Worm (Caenorhabditis elegans): ENCODE data around the gene madf-11.

madf-11 gene

ce11 chrIII:5601999-5602398 lies 1.3 kb downstream of the madf-11 start:
- TF ChIP-seq F10E7.11 (tag; optimal IDR thresholded peaks at IDR 0.05): peak; percentile 81
- peak; percentile 76 for TF ChIP-seq atf-7 (tag; optimal IDR thresholded peaks at IDR 0.05)
- peak; percentile 95 for TF ChIP-seq chd-7 (tag; optimal IDR thresholded peaks at IDR 0.05)
- peak; percentile 77 for TF ChIP-seq rpc-1 (optimal IDR thresholded peaks at IDR 0.05)
- TF ChIP-seq rpc-1 (tag; optimal IDR thresholded peaks at IDR 0.05): peak; percentile 89
- peak; percentile 74 for TF ChIP-seq lir-1 (GFP tag; conservative IDR thresholded peaks at IDR 0.05)
- peak; percentile 88 for TF ChIP-seq repo-1 (tag; optimal IDR thresholded peaks at IDR 0.05)
- TF ChIP-seq B0019.2 (GFP tag; conservative IDR thresholded peaks at IDR 0.05): peak; percentile 54
- no peak for TF ChIP-seq akir-1 (GFP tag; optimal IDR thresholded peaks at IDR 0.05)
- 0 out of 2 replicates have a peak, but pooled peaks have one; percentile 46 for TF ChIP-seq bed-2 (GFP tag; IDR thresholded peaks at IDR 0.05)
- TF ChIP-seq fkh-3 (tag; optimal IDR thresholded peaks at IDR 0.05): peak; percentile 59
- no peak for TF ChIP-seq Y53F4B.3 (GFP tag; IDR thresholded peaks at IDR 0.05)
- peak; percentile 89 for TF ChIP-seq B0261.1 (tag; optimal IDR thresholded peaks at IDR 0.05)
- TF ChIP-seq lsl-1 (GFP tag; optimal IDR thresholded peaks at IDR 0.05): peak; percentile 78
- TF ChIP-seq efl-1 (GFP tag; optimal IDR thresholded peaks at IDR 0.05): no peak
- no peak for TF ChIP-seq ccch-3 (GFP tag; optimal IDR thresholded peaks at IDR 0.05)
- peak; percentile 82; the same call in 1 of the 2 replicates for TF ChIP-seq egl-44 (GFP tag; IDR thresholded peaks at IDR 0.05)
- TF ChIP-seq nhr-90 (tag; optimal IDR thresholded peaks at IDR 0.05): peak; percentile 92
- TF ChIP-seq ZK185.1 (tag; optimal IDR thresholded peaks at IDR 0.05; ENCODE audit: poor library complexity, severe bottlenecking): peak; percentile 86
- TF ChIP-seq lin-40 (tag; optimal IDR thresholded peaks at IDR 0.05): peak; percentile 80
- TF ChIP-seq F33H1.4 (GFP tag; IDR thresholded peaks at IDR 0.05): peak; percentile 70
- peak; percentile 68 for TF ChIP-seq snpc-4 (GFP tag; optimal IDR thresholded peaks at IDR 0.05)
- peak; percentile 18 to 71 (median 64) for TF ChIP-seq snpc-4 (tag; optimal IDR thresholded peaks at IDR 0.05)
- peak; percentile 33; the same call in 1 of the 2 replicates for TF ChIP-seq hsf-1 (GFP tag; IDR thresholded peaks at IDR 0.05)
- TF ChIP-seq sptf-2 (GFP tag; optimal IDR thresholded peaks at IDR 0.05): peak; percentile 82
- peak; percentile 70 for TF ChIP-seq hmg-1.2 (GFP tag; IDR thresholded peaks at IDR 0.05)
- peak; percentile 77 for TF ChIP-seq ztf-18 (tag; optimal IDR thresholded peaks at IDR 0.05)
- TF ChIP-seq pbrm-1 (GFP tag; IDR thresholded peaks at IDR 0.05): peak; percentile 85
- TF ChIP-seq sea-2 (GFP tag; IDR thresholded peaks at IDR 0.05): no peak
- no peak for TF ChIP-seq sdz-38 (tag; optimal IDR thresholded peaks at IDR 0.05)
- peak; percentile 92 for TF ChIP-seq Y56A3A.18 (GFP tag; IDR thresholded peaks at IDR 0.05)
- no peak for TF ChIP-seq C06A6.2 (GFP tag; conservative IDR thresholded peaks at IDR 0.05)
- peak; percentile 75 for TF ChIP-seq lin-54 (GFP tag; optimal IDR thresholded peaks at IDR 0.05)
- peak; percentile 47 for TF ChIP-seq ceh-91 (GFP tag; IDR thresholded peaks at IDR 0.05)
- TF ChIP-seq nhr-80 (tag; optimal IDR thresholded peaks at IDR 0.05): peak; percentile 50
- TF ChIP-seq F49E8.2 (tag; optimal IDR thresholded peaks at IDR 0.05; ENCODE audit: insufficient read depth): peak; percentile 91
- peak; percentile 88 for TF ChIP-seq die-1 (tag; optimal IDR thresholded peaks at IDR 0.05)
- no peak for TF ChIP-seq nfya-1 (tag; optimal IDR thresholded peaks at IDR 0.05; ENCODE audit: borderline replicate concordance, insufficient read depth)
- TF ChIP-seq let-526 (GFP tag; IDR thresholded peaks at IDR 0.05): no peak
- TF ChIP-seq let-607 (tag; optimal IDR thresholded peaks at IDR 0.05): peak; percentile 50 to 70
- no peak for TF ChIP-seq lsy-27 (tag; optimal IDR thresholded peaks at IDR 0.05; ENCODE audit: borderline replicate concordance, insufficient read depth)
- TF ChIP-seq nhr-120 (GFP tag; IDR thresholded peaks at IDR 0.05): 0 out of 2 replicates have a peak, but pooled peaks have one; percentile 87
- peak; percentile 70 for TF ChIP-seq D2030.7 (GFP tag; IDR thresholded peaks at IDR 0.05)
- TF ChIP-seq F57A8.1 (GFP tag; optimal IDR thresholded peaks at IDR 0.05): peak; percentile 57
- TF ChIP-seq nfya-2 (GFP tag; IDR thresholded peaks at IDR 0.05): 0 out of 2 replicates have a peak, but pooled peaks have one; percentile 67
- no peak for TF ChIP-seq ama-1 (optimal IDR thresholded peaks at IDR 0.05)
- TF ChIP-seq ama-1 (GFP tag; optimal IDR thresholded peaks at IDR 0.05): peak; percentile 26 to 83
- TF ChIP-seq ets-4 (GFP tag; optimal IDR thresholded peaks at IDR 0.05): peak; percentile 84
- TF ChIP-seq dpff-1 (tag; optimal IDR thresholded peaks at IDR 0.05): peak; percentile 78

All from whole organism, young adult.